Fruit fly (Drosophila melanogaster) whole organism, embryonic: Measurements from ENCODE around the gene smash.

Experiments used
- Awh ChIP-seq: fragments of 200-800 bp; sonication (Bioruptor generic); IDR thresholded peaks from 2 replicates; pipeline ENCODE4, ENCODE4 v1.3.6; 2022; ENCODE audit warnings: missing biosample characterization, missing genetic modification characterization
- BEAF-32 ChIP-seq: fragments of 200-800 bp; sonication (Bioruptor generic); optimal IDR thresholded peaks from 3 replicates; lab custom pipeline; 2017; ENCODE audit warnings: missing biosample characterization, missing genetic modification characterization, mild to moderate bottlenecking, moderate library complexity, missing genetic modification reagents
- BtbVII ChIP-seq: fragments of 200-800 bp; sonication (Bioruptor generic); optimal IDR thresholded peaks from 3 replicates; lab custom pipeline; 2017; ENCODE audit warnings: missing biosample characterization, mild to moderate bottlenecking, missing genetic modification characterization
- CG10431 ChIP-seq: fragments of 200-800 bp; sonication (Bioruptor generic); optimal IDR thresholded peaks from 3 replicates; lab custom pipeline; 2018; ENCODE audit warnings: missing biosample characterization, mild to moderate bottlenecking, missing genetic modification characterization
- CG10543 ChIP-seq: fragments of 200-800 bp; sonication (Bioruptor generic); optimal IDR thresholded peaks from 3 replicates; lab custom pipeline; 2017; ENCODE audit warnings: missing biosample characterization, mild to moderate bottlenecking, missing genetic modification characterization, moderate library complexity
- CG10654 ChIP-seq: fragments of 200-800 bp; sonication (Bioruptor generic); optimal IDR thresholded peaks from 2 replicates; lab custom pipeline; 2016; ENCODE audit warnings: missing biosample characterization, missing genetic modification characterization
- CG10979 ChIP-seq: fragments of 200-800 bp; sonication (Bioruptor generic); optimal IDR thresholded peaks from 2 replicates; lab custom pipeline; 2018; ENCODE audit warnings: missing biosample characterization, mild to moderate bottlenecking, missing genetic modification characterization, moderate library complexity
- CG11093 ChIP-seq: fragments of 200-800 bp; sonication (Bioruptor generic); IDR thresholded peaks from 3 replicates; pipeline ENCODE4 v1.3.6; 2022; ENCODE audit warnings: missing biosample characterization, missing genetic modification characterization
- CG12104 ChIP-seq: fragments of 200-800 bp; sonication (Bioruptor generic); optimal IDR thresholded peaks from 3 replicates; lab custom pipeline; 2016; ENCODE audit warnings: missing biosample characterization, missing genetic modification characterization
- CG12769 ChIP-seq: fragments of 200-800 bp; sonication (Bioruptor generic); optimal IDR thresholded peaks from 2 replicates; lab custom pipeline; 2019; ENCODE audit warnings: missing biosample characterization, mild to moderate bottlenecking, missing genetic modification characterization, moderate library complexity
- CG16813 ChIP-seq: fragments of 200-800 bp; sonication (Bioruptor generic); IDR thresholded peaks from 3 replicates; pipeline ENCODE4 v1.3.6; 2022; ENCODE audit warnings: missing biosample characterization, missing genetic modification characterization; ENCODE audit not compliant: partially characterized antibody
- CG16815 ChIP-seq: fragments of 200-800 bp; sonication (Bioruptor generic); optimal IDR thresholded peaks from 3 replicates; lab custom pipeline; 2017; ENCODE audit warnings: missing biosample characterization, mild to moderate bottlenecking, missing genetic modification characterization
- CG17186 ChIP-seq: fragments of 200-800 bp; sonication (Bioruptor generic); optimal IDR thresholded peaks from 3 replicates; lab custom pipeline; 2017; ENCODE audit warnings: missing biosample characterization, missing genetic modification reagents, missing genetic modification characterization
- CG17912 ChIP-seq: fragments of 200-800 bp; sonication (Bioruptor generic); optimal IDR thresholded peaks from 2 replicates; lab custom pipeline; 2018; ENCODE audit warnings: missing biosample characterization, mild to moderate bottlenecking, missing genetic modification characterization
- CG2116 ChIP-seq: fragments of 200-800 bp; sonication (Bioruptor generic); optimal IDR thresholded peaks from 3 replicates; lab custom pipeline; 2018; ENCODE audit warnings: missing biosample characterization, mild to moderate bottlenecking, missing genetic modification characterization
- CG2712 ChIP-seq: fragments of 200-800 bp; optimal IDR thresholded peaks from 3 replicates; lab custom pipeline; 2019; ENCODE audit warnings: missing biosample characterization, mild to moderate bottlenecking, missing genetic modification characterization, moderate library complexity
- CG30431 ChIP-seq: fragments of 200-800 bp; sonication (Bioruptor generic); optimal IDR thresholded peaks from 2 replicates; lab custom pipeline; 2017; ENCODE audit warnings: missing biosample characterization, missing genetic modification characterization
- CG3163 ChIP-seq: fragments of 200-800 bp; sonication (Bioruptor generic); optimal IDR thresholded peaks from 3 replicates; lab custom pipeline; 2016; ENCODE audit warnings: missing biosample characterization, missing genetic modification characterization
- CG4328 ChIP-seq: fragments of 200-800 bp; sonication (Bioruptor generic); optimal IDR thresholded peaks from 3 replicates; lab custom pipeline; 2017; ENCODE audit warnings: missing biosample characterization, missing genetic modification reagents, missing genetic modification characterization
- CG6683 ChIP-seq: fragments of 200-800 bp; sonication (Bioruptor generic); optimal IDR thresholded peaks from 2 replicates; lab custom pipeline; 2017; ENCODE audit warnings: missing biosample characterization, mild to moderate bottlenecking, missing genetic modification characterization, missing genetic modification reagents
- CG7963 ChIP-seq: fragments of 200-800 bp; sonication (Bioruptor generic); IDR thresholded peaks from 3 replicates; pipeline ENCODE4 v1.3.6; 2022; ENCODE audit warnings: missing biosample characterization, missing genetic modification characterization; ENCODE audit not compliant: partially characterized antibody
- CG8290 ChIP-seq, 3 experiments: fragments of 200-800 bp; sonication (Bioruptor generic); optimal IDR thresholded peaks; 2 replicates each; lab custom pipeline; 2016 to 2019; ENCODE audit warnings: missing biosample characterization in 3 of 3, missing genetic modification characterization in 3 of 3, mild to moderate bottlenecking in 2 of 3, moderate library complexity in 1 of 3
- CG8359 ChIP-seq: fragments of 200-800 bp; sonication (Bioruptor generic); optimal IDR thresholded peaks from 2 replicates; lab custom pipeline; 2017; ENCODE audit warnings: missing biosample characterization, mild to moderate bottlenecking, missing genetic modification characterization, borderline replicate concordance
- Dad ChIP-seq: fragments of 200-800 bp; sonication (Bioruptor generic); optimal IDR thresholded peaks from 3 replicates; lab custom pipeline; 2016; ENCODE audit warnings: missing biosample characterization, missing genetic modification characterization
- Doc2 ChIP-seq: fragments of 200-800 bp; sonication (Bioruptor generic); IDR thresholded peaks from 2 replicates; pipeline ENCODE4 v1.3.6; 2022; ENCODE audit warnings: missing biosample characterization, missing genetic modification characterization
- Ets97D ChIP-seq: fragments of 200-800 bp; sonication (Bioruptor generic); optimal IDR thresholded peaks from 3 replicates; lab custom pipeline; 2016; ENCODE audit warnings: missing biosample characterization, missing genetic modification characterization
- HLH3B ChIP-seq: fragments of 200-800 bp; sonication (Bioruptor generic); IDR thresholded peaks from 2 replicates; pipeline ENCODE4 v1.3.6; 2022; ENCODE audit warnings: missing biosample characterization, missing genetic modification characterization
- Lhr ChIP-seq: fragments of 200-800 bp; sonication (Bioruptor generic); optimal IDR thresholded peaks from 3 replicates; lab custom pipeline; 2017; ENCODE audit warnings: mild to moderate bottlenecking, missing biosample characterization, missing genetic modification reagents, missing genetic modification characterization
- MBD-R2 ChIP-seq: fragments of 200-800 bp; sonication (Bioruptor generic); IDR thresholded peaks from 2 replicates; pipeline ENCODE4 v1.3.6; 2022; ENCODE audit warnings: missing biosample characterization, missing genetic modification characterization
- MTF-1 ChIP-seq: fragments of 200-800 bp; sonication (Bioruptor generic); optimal IDR thresholded peaks from 2 replicates; lab custom pipeline; 2018; ENCODE audit warnings: missing biosample characterization, mild to moderate bottlenecking, missing genetic modification characterization, borderline replicate concordance
- Meics ChIP-seq: fragments of 200-800 bp; sonication (Bioruptor generic); optimal IDR thresholded peaks from 2 replicates; lab custom pipeline; 2017; ENCODE audit warnings: missing biosample characterization, mild to moderate bottlenecking, missing genetic modification characterization
- NK7.1 ChIP-seq: fragments of 200-800 bp; sonication (Bioruptor generic); optimal IDR thresholded peaks from 3 replicates; lab custom pipeline; 2016; ENCODE audit warnings: missing biosample characterization, missing genetic modification characterization
- Nf-YA ChIP-seq: fragments of 200-800 bp; sonication (Bioruptor generic); IDR thresholded peaks from 2 replicates; pipeline ENCODE4 v1.3.6; 2022; ENCODE audit warnings: missing biosample characterization, missing genetic modification characterization
- Scr ChIP-seq: fragments of 200-800 bp; sonication (Bioruptor generic); IDR thresholded peaks from 2 replicates; pipeline ENCODE4 v1.3.6; 2022; ENCODE audit warnings: missing biosample characterization, missing genetic modification characterization; ENCODE audit not compliant: partially characterized antibody
- ab ChIP-seq: fragments of 200-800 bp; sonication (Bioruptor generic); optimal IDR thresholded peaks from 2 replicates; lab custom pipeline; 2016; ENCODE audit warnings: missing biosample characterization, missing genetic modification characterization
- al ChIP-seq: fragments of 200-800 bp; sonication (Bioruptor generic); IDR thresholded peaks from 2 replicates; pipeline ENCODE4 v1.3.6; 2022; ENCODE audit warnings: missing biosample characterization, missing genetic modification characterization
- amos ChIP-seq: fragments of 200-800 bp; sonication (Bioruptor generic); IDR thresholded peaks from 2 replicates; pipeline ENCODE4 v1.3.6; 2022; ENCODE audit warnings: missing biosample characterization, missing genetic modification characterization; ENCODE audit not compliant: partially characterized antibody
- ara ChIP-seq: fragments of 200-800 bp; sonication (Bioruptor generic); IDR thresholded peaks from 2 replicates; pipeline ENCODE4 v1.3.6; 2022; ENCODE audit warnings: missing biosample characterization, missing genetic modification characterization
- bigmax ChIP-seq: fragments of 200-800 bp; sonication (Bioruptor generic); optimal IDR thresholded peaks from 2 replicates; lab custom pipeline; 2018; ENCODE audit warnings: missing biosample characterization, mild to moderate bottlenecking, missing genetic modification characterization
- btn ChIP-seq: fragments of 200-800 bp; sonication (Bioruptor generic); optimal IDR thresholded peaks from 2 replicates; lab custom pipeline; 2016; ENCODE audit warnings: missing biosample characterization, missing genetic modification characterization
- emc ChIP-seq: fragments of 200-800 bp; sonication (Bioruptor generic); optimal IDR thresholded peaks from 2 replicates; lab custom pipeline; 2016; ENCODE audit warnings: missing biosample characterization, missing genetic modification characterization
- en ChIP-seq: fragments of 200-800 bp; sonication (Bioruptor generic); optimal IDR thresholded peaks from 2 replicates; lab custom pipeline; 2016; ENCODE audit warnings: missing biosample characterization, missing genetic modification characterization
- ken ChIP-seq: fragments of 200-800 bp; sonication (Bioruptor generic); IDR thresholded peaks from 3 replicates; pipeline ENCODE4 v1.3.6; 2022; ENCODE audit warnings: missing biosample characterization, missing genetic modification characterization
- nmo ChIP-seq: fragments of 200-800 bp; sonication (Bioruptor generic); optimal IDR thresholded peaks from 2 replicates; lab custom pipeline; 2018; ENCODE audit warnings: missing biosample characterization, mild to moderate bottlenecking, missing genetic modification characterization, moderate library complexity
- pfk ChIP-seq: fragments of 200-800 bp; sonication (Bioruptor generic); optimal IDR thresholded peaks from 2 replicates; lab custom pipeline; 2018; ENCODE audit warnings: missing biosample characterization, mild to moderate bottlenecking, missing genetic modification characterization, moderate library complexity
- ro ChIP-seq: fragments of 200-800 bp; sonication (Bioruptor generic); IDR thresholded peaks from 2 replicates; pipeline ENCODE4 v1.3.6; 2022; ENCODE audit warnings: missing biosample characterization, missing genetic modification characterization
- seq ChIP-seq: fragments of 200-800 bp; sonication (Bioruptor generic); IDR thresholded peaks from 2 replicates; pipeline ENCODE4 v1.3.6; 2022; ENCODE audit warnings: missing biosample characterization, missing genetic modification characterization
- sqz ChIP-seq: fragments of 200-800 bp; sonication (Bioruptor generic); optimal IDR thresholded peaks from 3 replicates; lab custom pipeline; 2018; ENCODE audit warnings: missing biosample characterization, mild to moderate bottlenecking, missing genetic modification characterization
- unc-4 ChIP-seq: fragments of 200-800 bp; sonication (Bioruptor generic); IDR thresholded peaks from 2 replicates; pipeline ENCODE4 v1.3.6; 2022; ENCODE audit warnings: missing biosample characterization, missing genetic modification characterization; ENCODE audit not compliant: partially characterized antibody
- usp ChIP-seq: fragments of >200 bp; optimal IDR thresholded peaks from 2 replicates; lab custom pipeline; 2017; ENCODE audit warnings: missing biosample characterization, missing genetic modification characterization

smash gene

dm6 chr3R:4663068-4663467 is 3.7 kb downstream of the smash start (continued):
- TF ChIP-seq unc-4 (no peak), NK7.1 (GFP tag; lab: Kevin White, UChicago) (peak; percentile 64), CG10431 (no peak), seq (peak; percentile 60), CG3163 (GFP tag; lab: Kevin White, UChicago) (no peak), CG17912 (GFP tag; lab: Kevin White, UChicago) (no peak), HLH3B (peak; percentile 83), CG10654 (GFP tag; lab: Kevin White, UChicago) (peak; percentile 77), CG12769 (tag; lab: Kevin White, UChicago) (peak; percentile 49), emc (no peak), en (GFP tag; lab: Kevin White, UChicago) (no peak), ara (GFP tag; lab: Robert Waterston, UW) (peak; percentile 87), ro (GFP tag; lab: Robert Waterston, UW) (peak; percentile 54; the same call in 1 of the 2 replicates), CG4328 (GFP tag; lab: Kevin White, UChicago) (no peak), CG7963 (GFP tag; lab: Robert Waterston, UW) (no peak), CG12104 (GFP tag; lab: Kevin White, UChicago) (peak; percentile 38), usp (GFP tag; lab: Kevin White, UChicago) (no peak), CG17186 (peak; percentile 32), pfk (no peak), MTF-1 (GFP tag; lab: Kevin White, UChicago) (peak; percentile 74), CG30431 (GFP tag; lab: Kevin White, UChicago) (peak; percentile 11), CG11093 (GFP tag; lab: Robert Waterston, UW) (peak; percentile 78), CG2116 (GFP tag; lab: Kevin White, UChicago) (peak; percentile 25), CG16815 (GFP tag; lab: Kevin White, UChicago) (peak; percentile 24), al (GFP tag; lab: Robert Waterston, UW) (peak; percentile 70), Doc2 (no peak), CG6683 (GFP tag; lab: Kevin White, UChicago) (peak; percentile 51), ab (GFP tag; lab: Kevin White, UChicago) (no peak), sqz (GFP tag; lab: Kevin White, UChicago) (peak; percentile 32), CG16813 (GFP tag; lab: Robert Waterston, UW) (no peak), amos (GFP tag; lab: Robert Waterston, UW) (no peak), Lhr (GFP tag; lab: Kevin White, UChicago) (peak; percentile 16), BtbVII (peak; percentile 58), Scr (GFP tag; lab: Robert Waterston, UW) (no peak), Nf-YA (peak; percentile 65), Ets97D (GFP tag; lab: Kevin White, UChicago) (no peak), Dad (GFP tag; lab: Kevin White, UChicago) (peak; percentile 52), btn (peak; percentile 39), Awh (GFP tag; lab: Robert Waterston, UW) (peak; percentile 70), MBD-R2 (peak; percentile 28; the same call in 1 of the 2 replicates), Meics (GFP tag; lab: Kevin White, UChicago) (peak; percentile 65), CG2712 (tag; lab: Kevin White, UChicago) (peak; percentile 95), nmo (GFP tag; lab: Kevin White, UChicago) (peak; percentile 62), CG10543 (no peak), bigmax (no peak), BEAF-32 (GFP tag; lab: Kevin White, UChicago) (no peak), CG8359 (GFP tag; lab: Kevin White, UChicago) (peak; percentile 80), CG8290 (GFP tag; optimal IDR thresholded peaks at IDR 0.05; lab: Kevin White, UChicago) (peak; percentile 88), CG8290 (tag; optimal IDR thresholded peaks at IDR 0.05; lab: Kevin White, UChicago) (no peak), ken (GFP tag; lab: Robert Waterston, UW) (peak; percentile 71; the same call in 1 of the 3 replicates), CG10979 (tag; lab: Kevin White, UChicago) (peak; percentile 94)
